Fruit fly (Drosophila melanogaster): ENCODE results near the gene Tango6.
A peak's percentile ranks its signal among the peaks of the same experiment; 100 is the strongest.

The Tango6 gene

dm6 chr2L:19012776-19013328, 44.0 kb downstream of the Tango6 start:
- no peak for TF ChIP-seq Drgx (GFP tag; IDR thresholded peaks at IDR 0.05)
- peak; percentile 70 for TF ChIP-seq Adf1 (GFP tag; IDR thresholded peaks at IDR 0.05)
- TF ChIP-seq CG7357 (GFP tag; IDR thresholded peaks at IDR 0.05) = no peak
- TF ChIP-seq mirr (GFP tag; optimal IDR thresholded peaks at IDR 0.05) = peak; percentile 63
- TF ChIP-seq gce (GFP tag; IDR thresholded peaks at IDR 0.05) = no peak
- TF ChIP-seq CG10543 (GFP tag; optimal IDR thresholded peaks at IDR 0.05) = peak; percentile 89
- TF ChIP-seq CG13894 (tag; optimal IDR thresholded peaks at IDR 0.05) = peak; percentile 41
- 0 out of 2 replicates have a peak, but pooled peaks have one; percentile 17 for TF ChIP-seq CG4360 (GFP tag; IDR thresholded peaks at IDR 0.05)
- 0 out of 2 replicates have a peak, but pooled peaks have one; percentile 24 for TF ChIP-seq Dref (GFP tag; IDR thresholded peaks at IDR 0.05)
- TF ChIP-seq nerfin-1 (tag; optimal IDR thresholded peaks at IDR 0.05) = peak; percentile 19
- peak; percentile 73 for TF ChIP-seq crol (GFP tag; IDR thresholded peaks at IDR 0.05)
- 0 out of 3 replicates have a peak, but pooled peaks have one; percentile 22 for TF ChIP-seq hb (GFP tag; IDR thresholded peaks at IDR 0.05; ENCODE audit: partially characterized antibody)
- TF ChIP-seq abd-A (tag; optimal IDR thresholded peaks at IDR 0.05) = peak; percentile 93
- no peak for TF ChIP-seq CG17328 (GFP tag; IDR thresholded peaks at IDR 0.05)
- TF ChIP-seq Hey (tag; optimal IDR thresholded peaks at IDR 0.05) = peak; percentile 88
- peak; percentile 42 for TF ChIP-seq Deaf1 (tag; optimal IDR thresholded peaks at IDR 0.05)
- 0 out of 4 replicates have a peak, but pooled peaks have one; percentile 40 for TF ChIP-seq chinmo (GFP tag; IDR thresholded peaks at IDR 0.05; ENCODE audit: partially characterized antibody)
- TF ChIP-seq CG6254 (GFP tag; optimal IDR thresholded peaks at IDR 0.05) = no peak
- no peak for TF ChIP-seq CG10147 (GFP tag; optimal IDR thresholded peaks at IDR 0.05)
- TF ChIP-seq NfI (GFP tag; optimal IDR thresholded peaks at IDR 0.05) = peak; percentile 20
- no peak for TF ChIP-seq tx (GFP tag; optimal IDR thresholded peaks at IDR 0.05)
- no peak for TF ChIP-seq Oli (tag; optimal IDR thresholded peaks at IDR 0.05)
- TF ChIP-seq sd (tag; optimal IDR thresholded peaks at IDR 0.05) = peak; percentile 56
- TF ChIP-seq Rfx (GFP tag; IDR thresholded peaks at IDR 0.05) = peak; percentile 23; the same call in 1 of the 2 replicates
- TF ChIP-seq tna (GFP tag; IDR thresholded peaks at IDR 0.05; ENCODE audit: partially characterized antibody) = no peak
- no peak for TF ChIP-seq CG31224 (GFP tag; IDR thresholded peaks at IDR 0.05)
- no peak for TF ChIP-seq CG12104 (GFP tag; optimal IDR thresholded peaks at IDR 0.05)
- TF ChIP-seq Fer2 (tag; optimal IDR thresholded peaks at IDR 0.05) = peak; percentile 28
- TF ChIP-seq zf30C (GFP tag; optimal IDR thresholded peaks at IDR 0.05) = no peak

- TF ChIP-seq CG17612 (GFP tag; IDR thresholded peaks at IDR 0.05) = no peak
- peak; percentile 47 for TF ChIP-seq E2f1 (GFP tag; IDR thresholded peaks at IDR 0.05)
- TF ChIP-seq nom (GFP tag; optimal IDR thresholded peaks at IDR 0.05) = peak; percentile 18
- peak; percentile 69 for TF ChIP-seq D19A (tag; optimal IDR thresholded peaks at IDR 0.05)
- no peak for TF ChIP-seq corto (GFP tag; optimal IDR thresholded peaks at IDR 0.05)
- TF ChIP-seq CG6254 (GFP tag; optimal IDR thresholded peaks at IDR 0.05) = peak; percentile 11
- TF ChIP-seq CG16863 (GFP tag; optimal IDR thresholded peaks at IDR 0.05) = no peak
- no peak for TF ChIP-seq CG9797 (GFP tag; optimal IDR thresholded peaks at IDR 0.05)
- TF ChIP-seq CG4820 (GFP tag; optimal IDR thresholded peaks at IDR 0.05) = peak; percentile 22
- peak; percentile 70 for TF ChIP-seq CG6813 (GFP tag; optimal IDR thresholded peaks at IDR 0.05)
- TF ChIP-seq ash1 (GFP tag; optimal IDR thresholded peaks at IDR 0.05) = no peak
- TF ChIP-seq crp (GFP tag; optimal IDR thresholded peaks at IDR 0.05) = peak in 1 of 2 experiments; percentile 20
- no peak for TF ChIP-seq ato (GFP tag; IDR thresholded peaks at IDR 0.05; ENCODE audit: partially characterized antibody)
- no peak for TF ChIP-seq pb (GFP tag; optimal IDR thresholded peaks at IDR 0.05)
- TF ChIP-seq Atf3 (GFP tag; optimal IDR thresholded peaks at IDR 0.05) = no peak
- peak; percentile 78 for TF ChIP-seq org-1 (GFP tag; optimal IDR thresholded peaks at IDR 0.05)
- no peak for TF ChIP-seq pnt (GFP tag; optimal IDR thresholded peaks at IDR 0.05)
- TF ChIP-seq bab2 (GFP tag; optimal IDR thresholded peaks at IDR 0.05) = peak; percentile 49
- no peak for TF ChIP-seq bigmax (GFP tag; optimal IDR thresholded peaks at IDR 0.05)
- TF ChIP-seq Max (GFP tag; optimal IDR thresholded peaks at IDR 0.05) = peak; percentile 36
Measured at dm6 chr2L:19014032-19014880, 45.4 kb downstream of the Tango6 start.
